Worm (Caenorhabditis elegans) whole organism, L2 larva: ENCODE results near the gene nlp-64.

Experiments used
- alr-1 ChIP-seq: fragments of 150-350 bp; optimal IDR thresholded peaks from 2 replicates; lab custom pipeline; 2014; ENCODE audit warnings: missing biosample characterization, missing genetic modification characterization
- aly-2 ChIP-seq: fragments of 150-350 bp; optimal IDR thresholded peaks from 2 replicates; lab custom pipeline; 2014; ENCODE audit warnings: missing biosample characterization, missing genetic modification characterization
- ama-1 ChIP-seq: fragments of 150-350 bp; optimal IDR thresholded peaks from 2 replicates; lab custom pipeline; 2018; ENCODE audit warnings: inconsistent platforms
- elt-3 ChIP-seq: sonication (generic microtip); optimal IDR thresholded peaks from 2 replicates; lab custom pipeline; 2017; ENCODE audit warnings: missing biosample characterization, missing genetic modification characterization
- lin-13 ChIP-seq: fragments of 150-350 bp; optimal IDR thresholded peaks from 2 replicates; lab custom pipeline; 2014; ENCODE audit warnings: missing biosample characterization, missing genetic modification reagents, missing genetic modification characterization
- lin-39 ChIP-seq: fragments of 150-350 bp; optimal IDR thresholded peaks from 2 replicates; lab custom pipeline; 2014; ENCODE audit warnings: missing biosample characterization, missing genetic modification reagents, missing genetic modification characterization
- mbf-1 ChIP-seq: sonication (generic microtip); optimal IDR thresholded peaks from 2 replicates; lab custom pipeline; 2017; ENCODE audit warnings: missing biosample characterization, missing genetic modification characterization
- nhr-11 ChIP-seq: fragments of 150-350 bp; optimal IDR thresholded peaks from 2 replicates; lab custom pipeline; 2014; ENCODE audit warnings: missing biosample characterization, missing genetic modification characterization
- nhr-129 ChIP-seq: fragments of 150-350 bp; optimal IDR thresholded peaks from 2 replicates; lab custom pipeline; 2014; ENCODE audit warnings: missing biosample characterization, missing genetic modification characterization
- nhr-25 ChIP-seq: fragments of 150-350 bp; sonication (generic microtip); optimal IDR thresholded peaks from 3 replicates; lab custom pipeline; 2014; ENCODE audit warnings: missing biosample characterization, missing genetic modification characterization
- peb-1 ChIP-seq: fragments of 150-350 bp; optimal IDR thresholded peaks from 2 replicates; lab custom pipeline; 2014; ENCODE audit warnings: missing biosample characterization, missing genetic modification characterization
- sem-4 ChIP-seq: fragments of 150-350 bp; optimal IDR thresholded peaks from 2 replicates; lab custom pipeline; 2014; ENCODE audit warnings: missing biosample characterization, missing genetic modification reagents, missing genetic modification characterization
- ztf-11 ChIP-seq: sonication (generic microtip); optimal IDR thresholded peaks from 2 replicates; lab custom pipeline; 2017; ENCODE audit warnings: missing biosample characterization, missing genetic modification characterization

DNA sequence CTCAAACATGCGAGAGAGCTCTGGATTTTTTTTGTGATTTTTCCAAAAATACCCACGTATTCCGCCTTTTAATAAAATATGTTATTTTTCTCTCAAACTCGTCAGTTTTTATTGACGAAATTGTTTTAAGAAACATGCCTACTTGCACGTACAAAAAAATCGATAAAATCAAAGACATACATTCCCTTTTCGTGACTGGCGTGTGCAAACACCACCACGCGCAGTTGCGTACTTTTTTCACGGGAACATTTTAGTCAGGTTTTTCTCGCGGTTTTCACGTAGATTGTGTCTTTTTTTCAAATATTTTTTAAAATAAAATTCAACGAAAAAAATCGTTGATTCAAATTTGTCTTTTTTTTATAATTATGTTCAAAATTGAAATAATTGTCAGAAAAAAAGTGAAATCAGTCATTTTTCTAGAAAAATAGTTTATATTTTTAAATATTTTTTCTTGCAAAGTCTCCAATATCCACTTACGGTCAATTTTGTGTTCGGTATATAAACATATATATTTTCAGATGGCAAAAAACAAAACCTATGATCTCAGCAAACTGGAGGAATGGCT is 14.6 kb upstream of the nlp-64 start, which contains the start of gene M02E1.1:
- TF ChIP-seq alr-1 (tag; lab: Kevin White, UChicago): no peak
- TF ChIP-seq aly-2: no peak
- no peak for TF ChIP-seq ama-1 (lab: Kevin White, UChicago)
- peak; percentile 18 for TF ChIP-seq nhr-25 (tag; lab: Kevin White, UChicago)
- no peak for TF ChIP-seq sem-4 (tag; lab: Kevin White, UChicago)
- no peak for TF ChIP-seq peb-1 (tag; lab: Kevin White, UChicago)
- no peak for TF ChIP-seq ztf-11
- peak; percentile 8 for TF ChIP-seq lin-13 (GFP tag; lab: Kevin White, UChicago)
- no peak for TF ChIP-seq elt-3
- no peak for TF ChIP-seq nhr-11 (tag; lab: Kevin White, UChicago)
- peak; percentile 32 for TF ChIP-seq nhr-129
- TF ChIP-seq mbf-1: no peak
- TF ChIP-seq lin-39 (tag; lab: Kevin White, UChicago): no peak
